Fruit fly (Drosophila melanogaster): ENCODE measurements around the gene nebu.

Gene nebu

dm6 chr3L:12814806-12815205, 28.1 kb downstream of the nebu start:
- TF ChIP-seq CG7357 (GFP tag; IDR thresholded peaks at IDR 0.05) (no peak), H2.0 (GFP tag; IDR thresholded peaks at IDR 0.05) (no peak), Adf1 (GFP tag; IDR thresholded peaks at IDR 0.05) (no peak), CG4730 (GFP tag; IDR thresholded peaks at IDR 0.05) (no peak), amos (GFP tag; IDR thresholded peaks at IDR 0.05; ENCODE audit: partially characterized antibody) (peak; percentile 52), ato (GFP tag; IDR thresholded peaks at IDR 0.05; ENCODE audit: partially characterized antibody) (peak; percentile 63; the same call in 1 of the 2 replicates), Gsc (GFP tag; IDR thresholded peaks at IDR 0.05) (no peak), sens-2 (GFP tag; IDR thresholded peaks at IDR 0.05) (no peak), pita (GFP tag; optimal IDR thresholded peaks at IDR 0.05) (no peak), pnt (GFP tag; optimal IDR thresholded peaks at IDR 0.05) (no peak), HmgD (GFP tag; optimal IDR thresholded peaks at IDR 0.05) (no peak), maf-S (GFP tag; optimal IDR thresholded peaks at IDR 0.05) (no peak), CG7963 (GFP tag; IDR thresholded peaks at IDR 0.05; ENCODE audit: partially characterized antibody) (peak; percentile 83), Poxn (GFP tag; IDR thresholded peaks at IDR 0.05) (no peak), knrl (GFP tag; IDR thresholded peaks at IDR 0.05; ENCODE audit: partially characterized antibody) (peak; percentile 28; the same call in 2 of the 3 replicates), sna (GFP tag; IDR thresholded peaks at IDR 0.05; ENCODE audit: partially characterized antibody) (0 out of 2 replicates have a peak, but pooled peaks have one; percentile 24), CG3995 (GFP tag; optimal IDR thresholded peaks at IDR 0.05) (no peak), Dbx (GFP tag; IDR thresholded peaks at IDR 0.05) (no peak), row (GFP tag; IDR thresholded peaks at IDR 0.05) (no peak), trem (tag; optimal IDR thresholded peaks at IDR 0.05) (no peak), CG1529 (GFP tag; optimal IDR thresholded peaks at IDR 0.05) (no peak), BEAF-32 (GFP tag; optimal IDR thresholded peaks at IDR 0.05) (no peak), Atf-2 (GFP tag; optimal IDR thresholded peaks at IDR 0.05) (no peak), Scr (GFP tag; IDR thresholded peaks at IDR 0.05; ENCODE audit: partially characterized antibody) (peak; percentile 43; the same call in 1 of the 2 replicates), slp2 (GFP tag; optimal IDR thresholded peaks at IDR 0.05) (no peak), hth (optimal IDR thresholded peaks at IDR 0.05) (no peak), crp (GFP tag; optimal IDR thresholded peaks at IDR 0.05) (no peak), gce (GFP tag; IDR thresholded peaks at IDR 0.05) (no peak), CG4424 (GFP tag; optimal IDR thresholded peaks at IDR 0.05) (no peak), fd96Cb (tag; optimal IDR thresholded peaks at IDR 0.05) (no peak), CG1832 (GFP tag; optimal IDR thresholded peaks at IDR 0.05) (no peak), CG13624 (GFP tag; optimal IDR thresholded peaks at IDR 0.05) (no peak), abd-A (tag; optimal IDR thresholded peaks at IDR 0.05) (no peak), org-1 (GFP tag; optimal IDR thresholded peaks at IDR 0.05) (no peak), CG3726 (GFP tag; IDR thresholded peaks at IDR 0.05) (no peak), nom (GFP tag; optimal IDR thresholded peaks at IDR 0.05) (no peak), CG10654 (GFP tag; optimal IDR thresholded peaks at IDR 0.05) (no peak), peb (GFP tag; IDR thresholded peaks at IDR 0.05) (no peak), ash1 (GFP tag; optimal IDR thresholded peaks at IDR 0.05) (no peak), lola (GFP tag; optimal IDR thresholded peaks at IDR 0.05) (no peak), B-H2 (GFP tag; optimal IDR thresholded peaks at IDR 0.05) (no peak), dati (GFP tag; IDR thresholded peaks at IDR 0.05) (no peak), CG11696 (GFP tag; IDR thresholded peaks at IDR 0.05) (no peak), CG12769 (tag; optimal IDR thresholded peaks at IDR 0.05) (no peak), CG14860 (GFP tag; IDR thresholded peaks at IDR 0.05; ENCODE audit: partially characterized antibody) (peak; percentile 35; the same call in 2 of the 3 replicates), Opbp (GFP tag; IDR thresholded peaks at IDR 0.05; ENCODE audit: partially characterized antibody) (peak; percentile 57; the same call in 1 of the 3 replicates), Sry-δ (GFP tag; optimal IDR thresholded peaks at IDR 0.05) (no peak), CG15479 (GFP tag; optimal IDR thresholded peaks at IDR 0.05) (peak; percentile 24), croc (GFP tag; conservative IDR thresholded peaks at IDR 0.05) (no peak), mld (GFP tag; IDR thresholded peaks at IDR 0.05; ENCODE audit: partially characterized antibody) (peak; percentile 61; the same call in 1 of the 3 replicates), Bdp1 (GFP tag; optimal IDR thresholded peaks at IDR 0.05) (peak; percentile 98)
